Fruit fly (Drosophila melanogaster) whole organism, embryonic: ENCODE data around the gene CG1233.

ENCODE experiments used
- Ada2b ChIP-seq: fragments of 200-800 bp; sonication (Bioruptor generic); IDR thresholded peaks from 2 replicates; pipeline ENCODE4 v1.3.6; 2022; ENCODE audit warnings: missing biosample characterization, missing genetic modification characterization
- B-H2 ChIP-seq: fragments of 200-800 bp; sonication (Bioruptor generic); optimal IDR thresholded peaks from 2 replicates; lab custom pipeline; 2018; ENCODE audit warnings: missing biosample characterization, mild to moderate bottlenecking, missing genetic modification characterization
- CG1024 ChIP-seq: fragments of 200-800 bp; sonication (Bioruptor generic); IDR thresholded peaks from 2 replicates; pipeline ENCODE4 v1.3.6; 2022; ENCODE audit warnings: missing biosample characterization, missing genetic modification characterization
- CG10654 ChIP-seq: fragments of 200-800 bp; sonication (Bioruptor generic); optimal IDR thresholded peaks from 2 replicates; lab custom pipeline; 2016; ENCODE audit warnings: missing biosample characterization, missing genetic modification characterization
- CG16815 ChIP-seq: fragments of 200-800 bp; sonication (Bioruptor generic); optimal IDR thresholded peaks from 3 replicates; lab custom pipeline; 2017; ENCODE audit warnings: missing biosample characterization, mild to moderate bottlenecking, missing genetic modification characterization
- CG18476 ChIP-seq: fragments of 200-800 bp; sonication (Bioruptor generic); optimal IDR thresholded peaks from 2 replicates; lab custom pipeline; 2016; ENCODE audit warnings: missing biosample characterization, mild to moderate bottlenecking, missing genetic modification characterization
- CG2116 ChIP-seq: fragments of 200-800 bp; sonication (Bioruptor generic); optimal IDR thresholded peaks from 3 replicates; lab custom pipeline; 2018; ENCODE audit warnings: missing biosample characterization, mild to moderate bottlenecking, missing genetic modification characterization
- CG2678 ChIP-seq: fragments of 200-800 bp; sonication (Bioruptor generic); optimal IDR thresholded peaks from 3 replicates; lab custom pipeline; 2019; ENCODE audit warnings: missing biosample characterization, mild to moderate bottlenecking, missing genetic modification characterization, moderate library complexity
- CG2889 ChIP-seq: fragments of 200-800 bp; sonication (Bioruptor generic); IDR thresholded peaks from 3 replicates; pipeline ENCODE4 v1.3.6; 2022; ENCODE audit warnings: missing biosample characterization, missing genetic modification characterization
- CG31441 ChIP-seq: fragments of 200-800 bp; sonication (Bioruptor generic); IDR thresholded peaks from 2 replicates; pipeline ENCODE4 v1.3.6; 2022; ENCODE audit warnings: missing biosample characterization, missing genetic modification characterization
- CG33213 ChIP-seq: fragments of 200-800 bp; sonication (Bioruptor generic); optimal IDR thresholded peaks from 3 replicates; lab custom pipeline; 2016; ENCODE audit warnings: missing biosample characterization, missing genetic modification characterization
- CG43689 ChIP-seq: fragments of 200-800 bp; sonication (Bioruptor generic); IDR thresholded peaks from 2 replicates; pipeline ENCODE4 v1.3.6; 2022; ENCODE audit warnings: missing biosample characterization, missing genetic modification characterization
- CG4730 ChIP-seq: fragments of 200-800 bp; sonication (Bioruptor generic); IDR thresholded peaks from 2 replicates; pipeline ENCODE4 v1.3.6; 2022; ENCODE audit warnings: missing biosample characterization, missing genetic modification characterization
- CG5180 ChIP-seq: fragments of 200-800 bp; sonication (Bioruptor generic); optimal IDR thresholded peaks from 3 replicates; lab custom pipeline; 2017; ENCODE audit warnings: missing biosample characterization, missing genetic modification characterization, mild to moderate bottlenecking, moderate library complexity, missing genetic modification reagents
- CG6689 ChIP-seq: fragments of 200-800 bp; sonication (Bioruptor generic); IDR thresholded peaks from 2 replicates; pipeline ENCODE4 v1.3.6; 2022; ENCODE audit warnings: missing biosample characterization, missing genetic modification characterization
- CG8281 ChIP-seq: fragments of 200-800 bp; sonication (Bioruptor generic); optimal IDR thresholded peaks from 2 replicates; lab custom pipeline; 2018; ENCODE audit warnings: missing biosample characterization, mild to moderate bottlenecking, missing genetic modification characterization, moderate library complexity
- CG8388 ChIP-seq: fragments of 200-800 bp; sonication (Bioruptor generic); optimal IDR thresholded peaks from 2 replicates; lab custom pipeline; 2019; ENCODE audit warnings: missing biosample characterization, mild to moderate bottlenecking, missing genetic modification characterization, moderate library complexity
- CHES-1-like ChIP-seq: fragments of 200-800 bp; sonication (Bioruptor generic); optimal IDR thresholded peaks from 2 replicates; lab custom pipeline; 2016; ENCODE audit warnings: missing biosample characterization, missing genetic modification characterization
- Chrac-16 ChIP-seq: fragments of 200-800 bp; sonication (Bioruptor generic); optimal IDR thresholded peaks from 3 replicates; lab custom pipeline; 2016; ENCODE audit warnings: missing biosample characterization, missing genetic modification characterization
- Hr51 ChIP-seq, 2 experiments: fragments of 200-800 bp; sonication (Bioruptor generic); optimal IDR thresholded peaks; 2 replicates in 1 of 2; 3 replicates in 1 of 2; lab custom pipeline; 2016 to 2018; ENCODE audit warnings: missing biosample characterization in 2 of 2, missing genetic modification characterization in 2 of 2, mild to moderate bottlenecking in 1 of 2, moderate library complexity in 1 of 2
- Hsf ChIP-seq: fragments of 200-800 bp; sonication (Bioruptor generic); optimal IDR thresholded peaks from 3 replicates; lab custom pipeline; 2016; ENCODE audit warnings: missing biosample characterization, missing genetic modification characterization
- Kr ChIP-seq: fragments of 200-800 bp; sonication (Bioruptor generic); optimal IDR thresholded peaks from 2 replicates; lab custom pipeline; 2017; ENCODE audit warnings: missing biosample characterization, mild to moderate bottlenecking, missing genetic modification characterization
- Lhr ChIP-seq: fragments of 200-800 bp; sonication (Bioruptor generic); optimal IDR thresholded peaks from 3 replicates; lab custom pipeline; 2017; ENCODE audit warnings: mild to moderate bottlenecking, missing biosample characterization, missing genetic modification reagents, missing genetic modification characterization
- MTF-1 ChIP-seq: fragments of 200-800 bp; sonication (Bioruptor generic); optimal IDR thresholded peaks from 2 replicates; lab custom pipeline; 2018; ENCODE audit warnings: missing biosample characterization, mild to moderate bottlenecking, missing genetic modification characterization, borderline replicate concordance
- Mad ChIP-seq: fragments of 200-800 bp; sonication (Bioruptor generic); optimal IDR thresholded peaks from 2 replicates; lab custom pipeline; 2016; ENCODE audit warnings: missing biosample characterization, missing genetic modification characterization
- Mes4 ChIP-seq: fragments of 200-800 bp; sonication (Bioruptor generic); optimal IDR thresholded peaks from 2 replicates; lab custom pipeline; 2016; ENCODE audit warnings: missing biosample characterization, missing genetic modification characterization
- Neu2 ChIP-seq: fragments of 200-800 bp; sonication (Bioruptor generic); optimal IDR thresholded peaks from 3 replicates; lab custom pipeline; 2016; ENCODE audit warnings: missing biosample characterization, missing genetic modification characterization, borderline replicate concordance
- NfI ChIP-seq: fragments of 200-800 bp; sonication (Bioruptor generic); optimal IDR thresholded peaks from 3 replicates; lab custom pipeline; 2018; ENCODE audit warnings: missing biosample characterization, mild to moderate bottlenecking, missing genetic modification characterization, moderate library complexity
- al ChIP-seq: fragments of 200-800 bp; sonication (Bioruptor generic); IDR thresholded peaks from 2 replicates; pipeline ENCODE4 v1.3.6; 2022; ENCODE audit warnings: missing biosample characterization, missing genetic modification characterization
- bab2 ChIP-seq: fragments of 200-800 bp; sonication (Bioruptor generic); optimal IDR thresholded peaks from 2 replicates; lab custom pipeline; 2016; ENCODE audit warnings: missing biosample characterization, missing genetic modification characterization
- cato ChIP-seq: fragments of 200-800 bp; sonication (Bioruptor generic); optimal IDR thresholded peaks from 2 replicates; lab custom pipeline; 2016; ENCODE audit warnings: missing biosample characterization, missing genetic modification characterization, borderline replicate concordance
- dmrt11E ChIP-seq: fragments of 200-800 bp; sonication (Bioruptor generic); optimal IDR thresholded peaks from 3 replicates; lab custom pipeline; 2018; ENCODE audit warnings: missing biosample characterization, mild to moderate bottlenecking, missing genetic modification characterization, moderate library complexity
- gcm ChIP-seq: fragments of 200-800 bp; sonication (Bioruptor generic); optimal IDR thresholded peaks from 2 replicates; lab custom pipeline; 2019; ENCODE audit warnings: missing biosample characterization, mild to moderate bottlenecking, missing genetic modification characterization, moderate library complexity
- hth ChIP-seq: fragments of >200 bp; optimal IDR thresholded peaks from 2 replicates; lab custom pipeline; 2017; ENCODE audit warnings: inconsistent platforms
- jumu ChIP-seq: fragments of 200-800 bp; sonication (Bioruptor generic); optimal IDR thresholded peaks from 3 replicates; lab custom pipeline; 2016; ENCODE audit warnings: missing biosample characterization, missing genetic modification characterization
- kah ChIP-seq: fragments of 200-800 bp; sonication (Bioruptor generic); optimal IDR thresholded peaks from 2 replicates; lab custom pipeline; 2018; ENCODE audit warnings: missing biosample characterization, mild to moderate bottlenecking, missing genetic modification characterization
- klu ChIP-seq: fragments of 200-800 bp; sonication (Bioruptor generic); IDR thresholded peaks from 2 replicates; pipeline ENCODE4 v1.3.6; 2022; ENCODE audit warnings: missing biosample characterization, missing genetic modification characterization
- lab ChIP-seq: fragments of 200-800 bp; sonication (Bioruptor generic); optimal IDR thresholded peaks from 3 replicates; lab custom pipeline; 2017; ENCODE audit warnings: missing biosample characterization, missing genetic modification characterization, mild to moderate bottlenecking, moderate library complexity, missing genetic modification reagents
- lola ChIP-seq, 3 experiments: fragments of >200 bp in 2 of 3; fragments of 200-800 bp in 1 of 3; sonication (Bioruptor generic) in 1 of 3; optimal IDR thresholded peaks; 2 replicates each; lab custom pipeline; 2017 to 2019; ENCODE audit warnings: missing biosample characterization in 3 of 3, missing genetic modification characterization in 3 of 3, mild to moderate bottlenecking in 1 of 3, moderate library complexity in 1 of 3
- nau ChIP-seq: fragments of 200-800 bp; sonication (Bioruptor generic); optimal IDR thresholded peaks from 3 replicates; lab custom pipeline; 2017; ENCODE audit warnings: missing biosample characterization, mild to moderate bottlenecking, missing genetic modification characterization, missing genetic modification reagents
- odd ChIP-seq: fragments of 200-800 bp; sonication (Bioruptor generic); optimal IDR thresholded peaks from 2 replicates; lab custom pipeline; 2017; ENCODE audit warnings: missing biosample characterization, mild to moderate bottlenecking, missing genetic modification characterization
- p53 ChIP-seq: fragments of 200-800 bp; sonication (Bioruptor generic); optimal IDR thresholded peaks from 2 replicates; lab custom pipeline; 2016; ENCODE audit warnings: missing biosample characterization, missing genetic modification characterization
- pum ChIP-seq: fragments of 200-800 bp; sonication (Bioruptor generic); optimal IDR thresholded peaks from 2 replicates; lab custom pipeline; 2016; ENCODE audit warnings: missing biosample characterization, missing genetic modification characterization
- repo ChIP-seq: fragments of 200-800 bp; sonication (Bioruptor generic); optimal IDR thresholded peaks from 2 replicates; lab custom pipeline; 2016; ENCODE audit warnings: missing biosample characterization, missing genetic modification characterization
- run ChIP-seq: fragments of 200-800 bp; sonication (Bioruptor generic); optimal IDR thresholded peaks from 3 replicates; lab custom pipeline; 2018; ENCODE audit warnings: missing biosample characterization, mild to moderate bottlenecking, missing genetic modification characterization
- salm ChIP-seq: fragments of 200-800 bp; sonication (Bioruptor generic); optimal IDR thresholded peaks from 2 replicates; lab custom pipeline; 2018; ENCODE audit warnings: missing biosample characterization, mild to moderate bottlenecking, missing genetic modification characterization
- sim ChIP-seq: fragments of 200-800 bp; sonication (Bioruptor generic); IDR thresholded peaks from 2 replicates; pipeline ENCODE4 v1.3.6; 2022; ENCODE audit warnings: missing biosample characterization, missing genetic modification characterization
- tio ChIP-seq: fragments of 200-800 bp; sonication (Bioruptor generic); optimal IDR thresholded peaks from 2 replicates; lab custom pipeline; 2017; ENCODE audit warnings: missing biosample characterization, missing genetic modification characterization, inconsistent platforms
- z ChIP-seq: fragments of 200-800 bp; sonication (Bioruptor generic); IDR thresholded peaks from 3 replicates; pipeline ENCODE4 v1.3.6; 2022; ENCODE audit warnings: missing biosample characterization, missing genetic modification characterization
- zen2 ChIP-seq: fragments of 200-800 bp; sonication (Bioruptor generic); IDR thresholded peaks from 3 replicates; pipeline ENCODE4 v1.3.6; 2022; ENCODE audit warnings: missing biosample characterization, missing genetic modification characterization; ENCODE audit not compliant: partially characterized antibody

The CG1233 gene

dm6 chr3L:350651-351228 lies 10.5 kb upstream of the CG1233 start (continued):
- peak; percentile 90 for TF ChIP-seq lab
- no peak for TF ChIP-seq run (tag; lab: Kevin White, UChicago)
- peak; percentile 68 for TF ChIP-seq al (GFP tag; lab: Robert Waterston, UW)
- peak; percentile 75 for TF ChIP-seq bab2
- peak; percentile 79 for TF ChIP-seq CG18476 (GFP tag; lab: Kevin White, UChicago)
- no peak for TF ChIP-seq repo (GFP tag; lab: Kevin White, UChicago)
- TF ChIP-seq NfI, result peak; percentile 43
- TF ChIP-seq gcm (GFP tag; lab: Kevin White, UChicago), result no peak
- TF ChIP-seq cato, result peak; percentile 15
- no peak for TF ChIP-seq Mes4 (GFP tag; lab: Kevin White, UChicago)
- no peak for TF ChIP-seq Lhr
- TF ChIP-seq hth (lab: Kevin White, UChicago), result no peak
- TF ChIP-seq CG8388, result peak; percentile 60
- peak; percentile 36 for TF ChIP-seq CG10654 (GFP tag; lab: Kevin White, UChicago)
- TF ChIP-seq CG2889, result 0 out of 3 replicates have a peak, but pooled peaks have one; percentile 22
- TF ChIP-seq CG16815 (GFP tag; lab: Kevin White, UChicago), result peak; percentile 20
- TF ChIP-seq Mad (GFP tag; lab: Kevin White, UChicago), result no peak
- TF ChIP-seq klu, result peak; percentile 52
- no peak for TF ChIP-seq MTF-1 (GFP tag; lab: Kevin White, UChicago)
- peak; percentile 87 for TF ChIP-seq CG31441
- no peak for TF ChIP-seq Kr (GFP tag; lab: Kevin White, UChicago)
- peak; percentile 28 for TF ChIP-seq CG5180 (GFP tag; lab: Kevin White, UChicago)
- peak; percentile 63 for TF ChIP-seq CG43689 (GFP tag; lab: Robert Waterston, UW)
- TF ChIP-seq jumu (GFP tag; lab: Kevin White, UChicago), result no peak
- TF ChIP-seq CG4730 (GFP tag; lab: Robert Waterston, UW), result peak; percentile 72
- no peak for TF ChIP-seq pum (GFP tag; lab: Kevin White, UChicago)
- TF ChIP-seq Ada2b (GFP tag; lab: Robert Waterston, UW), result peak; percentile 84
- peak; percentile 45 for TF ChIP-seq CG33213 (GFP tag; lab: Kevin White, UChicago)
- TF ChIP-seq kah (GFP tag; lab: Kevin White, UChicago), result no peak
- peak; percentile 34 to 80 for TF ChIP-seq Hr51 (GFP tag; optimal IDR thresholded peaks at IDR 0.05; lab: Kevin White, UChicago)
- no peak for TF ChIP-seq z (GFP tag; lab: Robert Waterston, UW)
- no peak for TF ChIP-seq Neu2 (GFP tag; lab: Kevin White, UChicago)
- TF ChIP-seq odd, result no peak
- no peak for TF ChIP-seq nau (GFP tag; lab: Kevin White, UChicago)
- TF ChIP-seq CHES-1-like (GFP tag; lab: Kevin White, UChicago), result no peak
- 0 out of 2 replicates have a peak, but pooled peaks have one; percentile 45 for TF ChIP-seq sim (GFP tag; lab: Robert Waterston, UW)
- no peak for TF ChIP-seq tio (GFP tag; lab: Kevin White, UChicago)
- no peak for TF ChIP-seq B-H2 (GFP tag; lab: Kevin White, UChicago)
- peak; percentile 87 for TF ChIP-seq CG6689 (GFP tag; lab: Robert Waterston, UW)
- no peak for TF ChIP-seq salm (tag; lab: Kevin White, UChicago)
- peak in 1 of 3 experiments; percentile 23 for TF ChIP-seq lola (GFP tag; optimal IDR thresholded peaks at IDR 0.05; lab: Kevin White, UChicago)
- TF ChIP-seq dmrt11E (tag; lab: Kevin White, UChicago), result peak; percentile 29
- peak; percentile 59 for TF ChIP-seq Chrac-16 (GFP tag; lab: Kevin White, UChicago)
- peak; percentile 88 for TF ChIP-seq CG2678 (tag; lab: Kevin White, UChicago)
- no peak for TF ChIP-seq p53 (GFP tag; lab: Kevin White, UChicago)
- TF ChIP-seq zen2 (GFP tag; lab: Robert Waterston, UW), result no peak
- TF ChIP-seq CG1024 (GFP tag; lab: Robert Waterston, UW), result peak; percentile 74
- peak; percentile 1 for TF ChIP-seq CG2116 (GFP tag; lab: Kevin White, UChicago)
- peak; percentile 60 for TF ChIP-seq Hsf
- TF ChIP-seq CG8281 (tag; lab: Kevin White, UChicago), result peak; percentile 23
